Worm (Caenorhabditis elegans): ENCODE measurements around the gene K01A11.3.

DNA sequence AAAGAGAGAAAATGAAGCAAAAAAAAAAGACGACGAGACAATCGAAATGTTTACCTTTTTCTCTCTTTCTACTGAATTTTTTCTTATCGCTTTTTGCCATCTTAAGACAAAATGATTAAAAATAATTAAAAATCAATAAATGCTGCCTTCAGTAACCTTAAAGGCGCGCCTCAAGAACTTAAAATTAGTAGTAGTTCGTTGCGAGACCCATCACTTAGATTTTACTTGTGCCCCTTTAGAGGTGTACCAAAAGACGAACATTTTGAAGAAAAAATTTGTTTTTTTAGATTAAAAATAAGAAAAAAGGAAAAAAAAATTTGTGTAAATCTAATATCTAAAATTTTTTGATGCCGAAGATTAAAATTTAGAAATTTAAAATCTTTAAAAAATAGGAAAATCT is 18.6 kb upstream of the K01A11.3 start:
- TF ChIP-seq T22C8.4 (GFP tag; IDR thresholded peaks at IDR 0.05), result no peak
- no peak for TF ChIP-seq med-1 (GFP tag; optimal IDR thresholded peaks at IDR 0.05; ENCODE audit: insufficient read depth)
- no peak for TF ChIP-seq ref-1 (GFP tag; conservative IDR thresholded peaks at IDR 0.05)
- no peak for TF ChIP-seq flt-1 (GFP tag; IDR thresholded peaks at IDR 0.05)

Data from whole organism, midembryonic.